Worm (Caenorhabditis elegans): ENCODE data around the gene F59B2.12.

Gene F59B2.12

DNA sequence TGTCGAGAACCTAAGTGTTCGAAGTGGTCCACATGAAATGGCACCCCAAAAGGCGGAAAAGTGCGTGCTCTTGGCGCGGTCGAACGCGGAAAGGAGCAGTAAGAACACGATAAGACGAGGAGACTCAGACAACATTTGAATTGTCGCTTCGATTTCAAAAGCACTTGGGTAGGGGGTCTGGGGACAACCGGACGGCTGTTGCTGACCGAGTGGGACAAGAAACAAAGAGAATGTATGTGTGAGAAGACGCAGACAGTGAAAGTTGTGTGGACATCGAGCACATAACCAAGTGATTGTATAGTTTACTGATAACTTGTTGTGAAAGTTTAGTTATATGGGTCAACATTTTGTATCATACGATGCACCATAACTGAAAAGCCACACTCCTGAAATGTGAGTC lies 10.2 kb upstream of the F59B2.12 start:
- TF ChIP-seq dao-5 (tag; optimal IDR thresholded peaks at IDR 0.05): no peak
- TF ChIP-seq W03F9.2 (tag; optimal IDR thresholded peaks at IDR 0.05): no peak
- TF ChIP-seq him-1 (tag; optimal IDR thresholded peaks at IDR 0.05): no peak

- TF ChIP-seq dao-5 (tag; optimal IDR thresholded peaks at IDR 0.05): no peak
- TF ChIP-seq him-1 (tag; optimal IDR thresholded peaks at IDR 0.05): no peak
- TF ChIP-seq W03F9.2 (tag; optimal IDR thresholded peaks at IDR 0.05): no peak
Measured at ce11 chrIII:9010047-9010446, 7.4 kb upstream of the F59B2.12 start, which contains the start of gene F59B2.8. F59B2.8 (minus strand) TSS chrIII:9010197.

DNA sequence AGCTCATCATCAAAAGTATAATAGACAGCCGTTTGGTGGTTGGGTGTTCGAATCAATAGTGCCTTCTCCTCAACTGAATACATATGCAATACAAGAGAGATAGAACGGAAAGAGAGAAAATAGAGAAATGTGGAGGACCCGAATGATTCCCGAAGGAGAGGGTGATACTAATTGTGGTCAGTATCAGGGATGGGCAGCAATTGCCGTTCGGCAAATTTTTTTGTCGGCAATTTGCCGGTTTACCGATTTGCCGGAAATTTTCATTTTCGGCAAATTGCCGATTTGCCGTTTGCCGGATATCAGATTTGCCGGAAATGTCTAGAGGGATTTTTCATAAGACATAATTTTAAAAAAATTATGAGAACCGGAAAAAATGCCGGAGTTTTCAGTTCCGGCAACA lies 5.1 kb upstream of the F59B2.12 start, which contains the start of gene F59B2.9:
TSS of gene F59B2.9 (minus strand) at position 101 of the 400 bp plus-strand sequence.
- TF ChIP-seq W03F9.2 (tag; optimal IDR thresholded peaks at IDR 0.05) (no peak), dao-5 (tag; optimal IDR thresholded peaks at IDR 0.05) (no peak), him-1 (tag; optimal IDR thresholded peaks at IDR 0.05) (no peak)

- TF ChIP-seq him-1 (tag; optimal IDR thresholded peaks at IDR 0.05) (no peak), dao-5 (tag; optimal IDR thresholded peaks at IDR 0.05) (no peak), W03F9.2 (tag; optimal IDR thresholded peaks at IDR 0.05) (no peak)
Measured at ce11 chrIII:9022535-9022934, 5.1 kb downstream of the F59B2.12 start, which contains the start of gene F59B2.14. F59B2.14 (minus strand) TSS chrIII:9022635.

ce11 chrIII:9023601-9024000 lies 6.2 kb downstream of the F59B2.12 start:
- TF ChIP-seq dao-5 (tag; optimal IDR thresholded peaks at IDR 0.05): no peak
- no peak for TF ChIP-seq him-1 (tag; optimal IDR thresholded peaks at IDR 0.05)
- TF ChIP-seq W03F9.2 (tag; optimal IDR thresholded peaks at IDR 0.05): no peak

DNA sequence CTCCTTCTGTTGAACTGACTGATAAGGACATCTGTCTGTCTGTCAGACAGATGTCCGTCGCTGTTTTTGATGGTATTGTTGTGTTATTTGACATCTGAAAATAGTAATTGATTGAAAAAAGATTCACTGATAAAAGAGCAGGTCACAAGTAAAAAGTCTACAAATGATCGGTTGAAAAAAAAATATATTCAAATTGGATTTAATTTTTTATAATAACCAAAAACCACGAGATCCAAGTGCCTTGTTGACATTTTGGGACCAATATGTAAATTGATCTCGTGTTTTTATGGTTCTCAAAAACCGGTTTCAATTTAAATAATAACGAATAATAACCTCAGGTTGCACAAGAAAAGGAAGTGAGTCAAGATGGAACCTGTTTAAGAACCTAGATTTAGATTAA lies 9.6 kb downstream of the F59B2.12 start, which contains the start of gene F59B2.13:
TSS of gene F59B2.13 (minus strand) at position 101 of the 400 bp plus-strand sequence.
- TF ChIP-seq him-1 (tag; optimal IDR thresholded peaks at IDR 0.05): no peak
- TF ChIP-seq W03F9.2 (tag; optimal IDR thresholded peaks at IDR 0.05): no peak
- no peak for TF ChIP-seq dao-5 (tag; optimal IDR thresholded peaks at IDR 0.05)

- TF ChIP-seq dao-5 (tag; optimal IDR thresholded peaks at IDR 0.05): no peak
- TF ChIP-seq W03F9.2 (tag; optimal IDR thresholded peaks at IDR 0.05): no peak
- TF ChIP-seq him-1 (tag; optimal IDR thresholded peaks at IDR 0.05): no peak
Measured at ce11 chrIII:9030818-9031217, 13.4 kb downstream of the F59B2.12 start.

- TF ChIP-seq him-1 (tag; optimal IDR thresholded peaks at IDR 0.05) (no peak), W03F9.2 (tag; optimal IDR thresholded peaks at IDR 0.05) (no peak), dao-5 (tag; optimal IDR thresholded peaks at IDR 0.05) (no peak)
Measured at ce11 chrIII:9034133-9034532, 16.7 kb downstream of the F59B2.12 start.

DNA sequence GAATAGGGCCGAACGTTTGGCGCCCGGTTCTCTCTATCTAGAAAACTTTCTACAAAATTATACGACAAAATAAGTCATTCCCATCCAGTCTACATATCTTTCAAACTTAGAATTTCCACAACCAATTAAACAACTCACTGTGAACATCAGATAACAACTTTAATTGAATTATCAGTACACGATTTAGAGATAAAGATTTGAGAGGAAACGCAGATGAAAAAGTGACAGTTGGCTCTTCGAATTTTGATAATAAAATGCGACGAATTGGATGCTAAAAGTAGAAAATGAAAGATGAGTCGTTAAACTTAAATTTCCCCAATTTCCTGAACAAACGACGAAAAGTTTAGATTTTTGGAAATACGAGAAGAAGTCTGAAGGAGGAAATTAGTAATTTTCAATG lies 17.6 kb downstream of the F59B2.12 start:
- TF ChIP-seq dao-5 (tag; optimal IDR thresholded peaks at IDR 0.05) (no peak), him-1 (tag; optimal IDR thresholded peaks at IDR 0.05) (no peak), W03F9.2 (tag; optimal IDR thresholded peaks at IDR 0.05) (no peak)

- no peak for TF ChIP-seq him-1 (tag; optimal IDR thresholded peaks at IDR 0.05)
Measured at ce11 chrIII:9037658-9038057, 20.3 kb downstream of the F59B2.12 start, which contains the start of gene R107.9. R107.9 (plus strand) TSS chrIII:9037958.

ce11 chrIII:9043200-9043599 lies 25.8 kb downstream of the F59B2.12 start, which contains the start of gene nac-2:
nac-2 (minus strand) TSS chrIII:9043300.
- no peak for TF ChIP-seq W03F9.2 (tag; optimal IDR thresholded peaks at IDR 0.05)
- no peak for TF ChIP-seq dao-5 (tag; optimal IDR thresholded peaks at IDR 0.05)
- no peak for TF ChIP-seq him-1 (tag; optimal IDR thresholded peaks at IDR 0.05)

DNA sequence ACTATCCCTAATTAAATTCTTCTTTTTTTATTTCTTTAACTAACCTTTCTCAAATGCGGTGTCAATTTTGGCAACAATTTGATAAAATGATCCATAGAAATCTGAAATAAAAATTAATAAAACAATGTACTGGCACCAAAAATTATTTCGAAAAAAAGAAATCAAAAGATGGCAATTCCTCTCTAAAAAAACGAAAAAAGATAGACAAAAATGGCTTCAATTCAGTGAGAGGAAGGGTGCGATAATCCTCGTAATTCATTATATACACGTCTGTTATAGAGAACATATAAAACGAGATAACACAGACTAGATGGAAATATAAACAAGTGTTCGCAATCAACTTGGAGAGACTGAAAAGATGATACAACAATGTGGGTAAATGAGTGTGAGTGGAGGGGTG lies 28.4 kb downstream of the F59B2.12 start, which contains the start of gene R107.2:
TSS of gene R107.2 (minus strand) at position 101 of the 400 bp plus-strand sequence.
- TF ChIP-seq dao-5 (tag; optimal IDR thresholded peaks at IDR 0.05) (no peak), him-1 (tag; optimal IDR thresholded peaks at IDR 0.05) (no peak), W03F9.2 (tag; optimal IDR thresholded peaks at IDR 0.05) (no peak)

DNA sequence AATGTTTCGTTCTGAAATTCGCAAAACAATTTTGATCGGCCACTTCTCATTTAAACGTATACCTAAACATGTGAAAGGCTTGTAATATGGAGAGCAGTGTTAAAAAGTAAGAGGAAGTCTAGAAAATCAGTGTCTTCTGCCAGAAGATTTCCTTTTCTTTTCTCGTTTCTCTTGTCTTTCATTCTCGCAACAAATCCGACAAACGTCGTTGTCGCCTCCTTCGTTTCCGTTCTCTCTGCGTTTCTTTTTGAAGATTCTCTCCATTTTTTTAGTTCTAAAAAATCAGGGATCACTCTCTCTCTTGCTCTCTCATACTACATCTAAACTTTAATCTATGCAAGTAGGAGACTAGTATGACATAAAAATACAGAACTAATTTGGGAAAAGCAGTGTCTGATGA lies 29.9 kb downstream of the F59B2.12 start:
- TF ChIP-seq W03F9.2 (tag; optimal IDR thresholded peaks at IDR 0.05): no peak
- no peak for TF ChIP-seq dao-5 (tag; optimal IDR thresholded peaks at IDR 0.05)

- TF ChIP-seq dao-5 (tag; optimal IDR thresholded peaks at IDR 0.05) (no peak), W03F9.2 (tag; optimal IDR thresholded peaks at IDR 0.05) (no peak), him-1 (tag; optimal IDR thresholded peaks at IDR 0.05) (no peak)
Measured at ce11 chrIII:9050600-9050999, 33.2 kb downstream of the F59B2.12 start, which contains the start of gene ikke-1. ikke-1 (minus strand) TSS chrIII:9050700.

DNA sequence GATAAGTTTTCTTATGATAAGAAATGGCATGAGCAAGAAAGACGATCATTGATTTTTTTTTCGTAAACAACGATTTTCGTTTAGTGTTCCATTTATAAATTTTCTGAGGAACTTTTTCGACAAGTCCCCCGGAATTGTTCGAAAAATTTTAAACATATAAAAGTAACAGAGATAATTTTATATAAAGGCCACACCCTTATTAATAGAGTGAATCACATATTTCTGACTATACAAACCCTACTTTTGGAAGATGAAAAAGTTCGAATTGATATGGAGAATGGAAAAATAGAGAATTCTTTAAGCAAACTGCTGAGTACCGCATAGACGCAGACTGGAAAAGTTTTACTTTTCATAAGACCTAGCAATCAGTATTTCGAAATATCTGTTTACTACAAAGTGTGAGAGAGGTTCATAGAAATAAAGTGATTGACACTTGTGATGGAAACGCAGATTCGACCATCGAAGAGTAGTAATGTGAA lies 33.8 kb downstream of the F59B2.12 start:
- TF ChIP-seq W03F9.2 (tag; optimal IDR thresholded peaks at IDR 0.05): peak; percentile 87
- TF ChIP-seq dao-5 (tag; optimal IDR thresholded peaks at IDR 0.05): no peak

Data from whole organism, L4/young adult.